Worm (Caenorhabditis elegans): ENCODE results near the gene C09F12.3.

The C09F12.3 gene

DNA sequence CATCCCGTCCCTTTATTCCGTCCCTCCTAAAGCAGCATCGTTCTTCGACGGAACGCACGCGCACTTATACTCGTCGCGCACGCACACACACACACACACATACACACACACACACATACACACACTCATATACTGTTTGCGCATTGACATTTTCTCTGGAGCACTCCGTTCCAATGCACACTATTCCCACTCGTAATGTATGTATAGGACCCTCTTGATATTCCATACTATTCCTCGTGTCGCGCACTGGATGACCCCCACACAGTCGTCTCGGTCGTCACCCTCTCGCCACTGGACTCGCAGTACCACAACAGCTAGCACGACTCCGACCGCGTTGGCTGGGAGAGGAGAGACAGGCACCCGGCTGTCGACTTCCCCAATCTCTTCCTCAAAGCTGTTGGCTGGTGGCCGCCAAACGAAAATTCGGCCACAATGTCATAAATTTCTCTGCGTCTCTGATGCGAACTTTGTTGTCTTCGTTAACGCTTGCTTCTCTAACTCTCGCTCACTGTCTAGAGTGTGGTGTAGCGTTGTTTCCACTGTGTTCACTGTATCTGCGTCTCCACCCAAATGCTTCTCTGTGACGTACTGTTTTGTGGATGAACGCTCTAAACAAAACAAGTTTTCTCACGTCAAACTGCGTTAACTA is 11.5 kb downstream of the C09F12.3 start (continued):
- TF ChIP-seq hif-1 (tag; optimal IDR thresholded peaks at IDR 0.05), result peak; percentile 40 to 86
- peak; percentile 38 for TF ChIP-seq dpl-1 (GFP tag; optimal IDR thresholded peaks at IDR 0.05)
- no peak for TF ChIP-seq nhr-77 (tag; optimal IDR thresholded peaks at IDR 0.05)
- TF ChIP-seq R02D3.7 (tag; optimal IDR thresholded peaks at IDR 0.05), result no peak
- no peak for TF ChIP-seq F49E8.2 (tag; optimal IDR thresholded peaks at IDR 0.05; ENCODE audit: borderline replicate concordance)
- TF ChIP-seq unc-62 (GFP tag; optimal IDR thresholded peaks at IDR 0.05 in 1 of 2), result peak in 1 of 2 experiments; percentile 100
- peak; percentile 77 for TF ChIP-seq unc-62 (tag; optimal IDR thresholded peaks at IDR 0.05)
- peak; percentile 11 for TF ChIP-seq nhr-10 (tag; optimal IDR thresholded peaks at IDR 0.05)
- TF ChIP-seq mep-1 (tag; optimal IDR thresholded peaks at IDR 0.05), result peak; percentile 92
- peak; percentile 52 to 87 for TF ChIP-seq lsy-2 (tag; optimal IDR thresholded peaks at IDR 0.05)
- peak; percentile 40 for TF ChIP-seq unc-130 (GFP tag; optimal IDR thresholded peaks at IDR 0.05)
- no peak for TF ChIP-seq skn-1 (tag; optimal IDR thresholded peaks at IDR 0.05)
- TF ChIP-seq daf-19 (GFP tag; conservative IDR thresholded peaks at IDR 0.05), result no peak
- peak; percentile 79 for TF ChIP-seq pha-4 (GFP tag; IDR thresholded peaks at IDR 0.05)
- TF ChIP-seq pha-4 (tag; optimal IDR thresholded peaks at IDR 0.05), result peak; percentile 73
- TF ChIP-seq ceh-28 (tag; optimal IDR thresholded peaks at IDR 0.05), result peak; percentile 48
- peak; percentile 71 for TF ChIP-seq zag-1 (tag; optimal IDR thresholded peaks at IDR 0.05)
- TF ChIP-seq daf-12 (tag; optimal IDR thresholded peaks at IDR 0.05), result no peak
- TF ChIP-seq egl-43 (GFP tag; IDR thresholded peaks at IDR 0.05), result peak; percentile 92
- peak; percentile 96 for TF ChIP-seq ctbp-1 (GFP tag; IDR thresholded peaks at IDR 0.05)
- no peak for TF ChIP-seq sdz-12 (GFP tag; optimal IDR thresholded peaks at IDR 0.05)
- peak; percentile 77 for TF ChIP-seq nhr-6 (tag; optimal IDR thresholded peaks at IDR 0.05)
- TF ChIP-seq ceh-62 (tag; optimal IDR thresholded peaks at IDR 0.05), result no peak
- TF ChIP-seq snpc-1.2 (GFP tag; IDR thresholded peaks at IDR 0.05), result no peak
- TF ChIP-seq madf-5 (GFP tag; IDR thresholded peaks at IDR 0.05), result 0 out of 4 replicates have a peak, but pooled peaks of 1 of the 2 experiments have one; percentile 24
- TF ChIP-seq ZK546.5 (tag; optimal IDR thresholded peaks at IDR 0.05), result no peak
- TF ChIP-seq lin-15B (tag; optimal IDR thresholded peaks at IDR 0.05), result no peak
- TF ChIP-seq fos-1 (tag; optimal IDR thresholded peaks at IDR 0.05), result no peak
- peak; percentile 76 for TF ChIP-seq spr-1 (tag; optimal IDR thresholded peaks at IDR 0.05)
- TF ChIP-seq nhr-11 (tag; optimal IDR thresholded peaks at IDR 0.05), result peak; percentile 91
- no peak for TF ChIP-seq egl-27 (tag; optimal IDR thresholded peaks at IDR 0.05)
- no peak for TF ChIP-seq aly-2 (tag; optimal IDR thresholded peaks at IDR 0.05)
- TF ChIP-seq Y75B8A.6 (GFP tag; IDR thresholded peaks at IDR 0.05), result no peak
- peak; percentile 18 for TF ChIP-seq ama-1 (optimal IDR thresholded peaks at IDR 0.05)
- TF ChIP-seq zfp-2 (tag; optimal IDR thresholded peaks at IDR 0.05), result peak; percentile 38
- no peak for TF ChIP-seq mdt-29 (GFP tag; IDR thresholded peaks at IDR 0.05)
- no peak for TF ChIP-seq Y105C5A.15 (GFP tag; IDR thresholded peaks at IDR 0.05)
- peak; percentile 97 for TF ChIP-seq rbr-2 (tag; optimal IDR thresholded peaks at IDR 0.05)
- peak; percentile 28 for TF ChIP-seq ztf-7 (tag; optimal IDR thresholded peaks at IDR 0.05)
- TF ChIP-seq lir-3 (tag; optimal IDR thresholded peaks at IDR 0.05), result peak; percentile 20
- no peak for TF ChIP-seq zip-2 (tag; optimal IDR thresholded peaks at IDR 0.05)
- peak; percentile 77 for TF ChIP-seq F10B5.3 (tag; optimal IDR thresholded peaks at IDR 0.05)
- peak; percentile 70 for TF ChIP-seq lin-13 (GFP tag; optimal IDR thresholded peaks at IDR 0.05)
- no peak for TF ChIP-seq F26F4.8 (GFP tag; conservative IDR thresholded peaks at IDR 0.05)
- peak; percentile 94 for TF ChIP-seq set-16 (GFP tag; IDR thresholded peaks at IDR 0.05)
- TF ChIP-seq nhr-237 (tag; optimal IDR thresholded peaks at IDR 0.05), result peak; percentile 40
- TF ChIP-seq cey-2 (tag; optimal IDR thresholded peaks at IDR 0.05; ENCODE audit: borderline replicate concordance, insufficient read depth), result no peak
- TF ChIP-seq mxl-2 (GFP tag; conservative IDR thresholded peaks at IDR 0.05), result no peak
- TF ChIP-seq ZK337.2 (GFP tag; IDR thresholded peaks at IDR 0.05), result no peak
- peak; percentile 58; the same call in 1 of the 2 replicates for TF ChIP-seq php-3 (GFP tag; IDR thresholded peaks at IDR 0.05)
- peak; percentile 87 for TF ChIP-seq hmg-1.1 (GFP tag; IDR thresholded peaks at IDR 0.05)
